Fruit fly (Drosophila melanogaster): ENCODE data around the gene Adi1.
A peak's percentile ranks its signal among the peaks of the same experiment; 100 is the strongest.

The Adi1 gene

dm6 chr3L:10663190-10663763 lies at the start of gene Adi1:
Adi1 (plus strand) TSS chr3L:10663376.
- TF ChIP-seq Sox102F (GFP tag; optimal IDR thresholded peaks at IDR 0.05), result no peak
- peak; percentile 97 for TF ChIP-seq svp (GFP tag)

- TF ChIP-seq Gug (GFP tag; IDR thresholded peaks at IDR 0.05), result no peak
- TF ChIP-seq CG8632 (GFP tag; optimal IDR thresholded peaks at IDR 0.05), result no peak
Observed at dm6 chr3L:10623476-10623875, 39.7 kb upstream of the Adi1 start, which contains the start of gene CG42521. CG42521 (minus strand) TSS chr3L:10623576.

dm6 chr3L:10625499-10625898 lies 37.7 kb upstream of the Adi1 start, which contains the start of gene CG43127:
CG43127 (minus strand) TSS chr3L:10625599.
- TF ChIP-seq CG11902 (GFP tag; optimal IDR thresholded peaks at IDR 0.05) (no peak), CG6792 (GFP tag; optimal IDR thresholded peaks at IDR 0.05) (no peak), CG15336 (GFP tag; IDR thresholded peaks at IDR 0.05) (no peak), CG7368 (GFP tag; optimal IDR thresholded peaks at IDR 0.05) (no peak), CG11294 (GFP tag; IDR thresholded peaks at IDR 0.05) (no peak), CG10631 (GFP tag; optimal IDR thresholded peaks at IDR 0.05) (no peak), dac (GFP tag; optimal IDR thresholded peaks at IDR 0.05) (no peak), eg (GFP tag; IDR thresholded peaks at IDR 0.05) (no peak), Hr38 (GFP tag; optimal IDR thresholded peaks at IDR 0.05) (no peak), CG6163 (GFP tag; IDR thresholded peaks at IDR 0.05) (no peak)

- TF ChIP-seq Lpt (GFP tag; optimal IDR thresholded peaks at IDR 0.05) (no peak), fd85E (GFP tag; optimal IDR thresholded peaks at IDR 0.05) (no peak), OdsH (GFP tag; optimal IDR thresholded peaks at IDR 0.05) (no peak), CG3032 (tag; optimal IDR thresholded peaks at IDR 0.05) (no peak), Eip93F (GFP tag; optimal IDR thresholded peaks at IDR 0.05) (no peak), topi (GFP tag; optimal IDR thresholded peaks at IDR 0.05) (no peak), Sox14 (GFP tag; optimal IDR thresholded peaks at IDR 0.05) (no peak), achi (GFP tag; optimal IDR thresholded peaks at IDR 0.05) (no peak), CG11902 (GFP tag; optimal IDR thresholded peaks at IDR 0.05) (no peak), Eip75B (GFP tag; optimal IDR thresholded peaks at IDR 0.05) (no peak), fkh (GFP tag; optimal IDR thresholded peaks at IDR 0.05) (no peak), CG10669 (GFP tag; optimal IDR thresholded peaks at IDR 0.05) (no peak), Blimp-1 (GFP tag; optimal IDR thresholded peaks at IDR 0.05) (no peak), dac (GFP tag; optimal IDR thresholded peaks at IDR 0.05) (no peak), Sox15 (GFP tag; optimal IDR thresholded peaks at IDR 0.05) (no peak), CG11762 (GFP tag; optimal IDR thresholded peaks at IDR 0.05; ENCODE audit: insufficient read depth) (no peak)
Observed at dm6 chr3L:10626199-10626598, 37.0 kb upstream of the Adi1 start, which contains the start of gene CG34238. CG34238 (plus strand) TSS chr3L:10626499.

- TF ChIP-seq Sox102F (GFP tag; optimal IDR thresholded peaks at IDR 0.05) (no peak), CG6854 (GFP tag; optimal IDR thresholded peaks at IDR 0.05) (no peak), Ets21C (GFP tag; optimal IDR thresholded peaks at IDR 0.05) (no peak), CG6808 (GFP tag; optimal IDR thresholded peaks at IDR 0.05) (no peak), Eip78C (GFP tag) (no peak), cyc (GFP tag; optimal IDR thresholded peaks at IDR 0.05) (no peak), Met (GFP tag; optimal IDR thresholded peaks at IDR 0.05) (no peak), dsx (GFP tag; optimal IDR thresholded peaks at IDR 0.05; ENCODE audit: poor library complexity, severe bottlenecking) (no peak), pdm3 (GFP tag; optimal IDR thresholded peaks at IDR 0.05) (no peak), achi (GFP tag; optimal IDR thresholded peaks at IDR 0.05) (no peak)
Observed at dm6 chr3L:10628384-10628783, 34.8 kb upstream of the Adi1 start, which contains the start of gene CG14151. CG14151 (minus strand) TSS chr3L:10628484.
